Fruit fly (Drosophila melanogaster): ENCODE measurements around the gene Snmp1.

Snmp1 gene

DNA sequence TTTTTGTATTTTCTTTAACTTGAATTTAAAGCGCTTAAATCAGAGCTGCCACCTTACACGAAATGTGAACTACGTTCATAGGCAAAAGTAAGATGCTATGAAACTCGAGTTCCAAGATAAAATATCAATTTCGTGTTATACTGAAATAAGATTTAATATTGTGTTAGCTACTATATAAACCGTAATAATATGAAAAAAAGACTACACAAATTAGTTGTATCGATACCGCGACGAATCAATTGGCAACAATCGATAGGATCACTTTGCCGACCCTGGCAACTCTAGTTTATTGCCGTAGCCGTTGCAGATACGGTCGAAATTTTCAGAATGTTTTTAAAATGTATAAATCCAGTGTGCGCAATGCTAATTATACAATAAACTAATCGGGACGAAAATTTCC lies 27.5 kb downstream of the Snmp1 start, which contains the start of gene SNF4Agamma (continued):
- TF ChIP-seq CG6683 (GFP tag; optimal IDR thresholded peaks at IDR 0.05) (no peak), CG15269 (tag; optimal IDR thresholded peaks at IDR 0.05) (no peak), lilli (GFP tag; optimal IDR thresholded peaks at IDR 0.05) (peak; percentile 48), shn (GFP tag; optimal IDR thresholded peaks at IDR 0.05) (no peak), Nf-YA (GFP tag; IDR thresholded peaks at IDR 0.05) (no peak), CG15601 (tag; optimal IDR thresholded peaks at IDR 0.05) (peak; percentile 39), CkIIα-i1 (GFP tag; IDR thresholded peaks at IDR 0.05) (no peak), zf30C (GFP tag; optimal IDR thresholded peaks at IDR 0.05) (no peak), CG6791 (GFP tag; IDR thresholded peaks at IDR 0.05; ENCODE audit: partially characterized antibody) (peak; percentile 74; the same call in 2 of the 3 replicates), bigmax (GFP tag; optimal IDR thresholded peaks at IDR 0.05) (no peak), CTCF (GFP tag; optimal IDR thresholded peaks at IDR 0.05) (no peak), da (GFP tag; optimal IDR thresholded peaks at IDR 0.05) (no peak), GATAe (GFP tag; conservative IDR thresholded peaks at IDR 0.05) (0 out of 2 replicates have a peak, but pooled peaks have one; percentile 31), hbn (GFP tag; IDR thresholded peaks at IDR 0.05; ENCODE audit: partially characterized antibody) (peak; percentile 63), CG3407 (GFP tag; optimal IDR thresholded peaks at IDR 0.05) (no peak), eve (GFP tag; optimal IDR thresholded peaks at IDR 0.05) (no peak), CG12104 (GFP tag; optimal IDR thresholded peaks at IDR 0.05) (no peak), cato (GFP tag; optimal IDR thresholded peaks at IDR 0.05; ENCODE audit: borderline replicate concordance) (no peak), repo (GFP tag; optimal IDR thresholded peaks at IDR 0.05) (no peak), pita (GFP tag; optimal IDR thresholded peaks at IDR 0.05) (no peak), az2 (GFP tag; optimal IDR thresholded peaks at IDR 0.05) (no peak), CG2120 (GFP tag; optimal IDR thresholded peaks at IDR 0.05) (peak; percentile 41), stc (GFP tag; IDR thresholded peaks at IDR 0.05) (no peak), run (tag; optimal IDR thresholded peaks at IDR 0.05) (no peak), grn (GFP tag; optimal IDR thresholded peaks at IDR 0.05) (peak; percentile 3), Dp (GFP tag; optimal IDR thresholded peaks at IDR 0.05) (peak; percentile 92), nom (GFP tag; optimal IDR thresholded peaks at IDR 0.05) (no peak), emc (GFP tag; optimal IDR thresholded peaks at IDR 0.05) (no peak), HLHmδ (GFP tag; optimal IDR thresholded peaks at IDR 0.05) (no peak), Hmr (GFP tag; optimal IDR thresholded peaks at IDR 0.05) (no peak), CG12942 (GFP tag; optimal IDR thresholded peaks at IDR 0.05) (no peak), CG10654 (GFP tag; optimal IDR thresholded peaks at IDR 0.05) (peak; percentile 22), kni (GFP tag; optimal IDR thresholded peaks at IDR 0.05) (no peak), Gsc (GFP tag; IDR thresholded peaks at IDR 0.05) (no peak), gsb (GFP tag; IDR thresholded peaks at IDR 0.05) (no peak), Myb (GFP tag; optimal IDR thresholded peaks at IDR 0.05) (peak; percentile 80), lab (GFP tag; optimal IDR thresholded peaks at IDR 0.05) (no peak), B-H1 (GFP tag; IDR thresholded peaks at IDR 0.05) (no peak), Mes4 (GFP tag; optimal IDR thresholded peaks at IDR 0.05) (peak; percentile 0), CG7745 (tag; optimal IDR thresholded peaks at IDR 0.05) (no peak), D19A (tag; optimal IDR thresholded peaks at IDR 0.05) (no peak), CG18011 (GFP tag; optimal IDR thresholded peaks at IDR 0.05) (peak; percentile 97), Dfd (GFP tag; optimal IDR thresholded peaks at IDR 0.05) (no peak), ash1 (GFP tag; optimal IDR thresholded peaks at IDR 0.05) (no peak), cad (GFP tag; optimal IDR thresholded peaks at IDR 0.05) (no peak), sisA (GFP tag; IDR thresholded peaks at IDR 0.05) (peak; percentile 21; the same call in 1 of the 2 replicates), tin (GFP tag; optimal IDR thresholded peaks at IDR 0.05) (no peak), dpn (GFP tag; optimal IDR thresholded peaks at IDR 0.05) (peak in 1 of 2 experiments; percentile 27), Stat92E (GFP tag; optimal IDR thresholded peaks at IDR 0.05) (no peak), Sin3A (optimal IDR thresholded peaks at IDR 0.05) (peak; percentile 42), Side (GFP tag; optimal IDR thresholded peaks at IDR 0.05) (no peak), Rfx (GFP tag; IDR thresholded peaks at IDR 0.05) (peak; percentile 65)
